Fruit fly (Drosophila melanogaster): ENCODE results near the gene CG34393.
A peak's percentile ranks its signal among the peaks of the same experiment; 100 is the strongest.

DNA sequence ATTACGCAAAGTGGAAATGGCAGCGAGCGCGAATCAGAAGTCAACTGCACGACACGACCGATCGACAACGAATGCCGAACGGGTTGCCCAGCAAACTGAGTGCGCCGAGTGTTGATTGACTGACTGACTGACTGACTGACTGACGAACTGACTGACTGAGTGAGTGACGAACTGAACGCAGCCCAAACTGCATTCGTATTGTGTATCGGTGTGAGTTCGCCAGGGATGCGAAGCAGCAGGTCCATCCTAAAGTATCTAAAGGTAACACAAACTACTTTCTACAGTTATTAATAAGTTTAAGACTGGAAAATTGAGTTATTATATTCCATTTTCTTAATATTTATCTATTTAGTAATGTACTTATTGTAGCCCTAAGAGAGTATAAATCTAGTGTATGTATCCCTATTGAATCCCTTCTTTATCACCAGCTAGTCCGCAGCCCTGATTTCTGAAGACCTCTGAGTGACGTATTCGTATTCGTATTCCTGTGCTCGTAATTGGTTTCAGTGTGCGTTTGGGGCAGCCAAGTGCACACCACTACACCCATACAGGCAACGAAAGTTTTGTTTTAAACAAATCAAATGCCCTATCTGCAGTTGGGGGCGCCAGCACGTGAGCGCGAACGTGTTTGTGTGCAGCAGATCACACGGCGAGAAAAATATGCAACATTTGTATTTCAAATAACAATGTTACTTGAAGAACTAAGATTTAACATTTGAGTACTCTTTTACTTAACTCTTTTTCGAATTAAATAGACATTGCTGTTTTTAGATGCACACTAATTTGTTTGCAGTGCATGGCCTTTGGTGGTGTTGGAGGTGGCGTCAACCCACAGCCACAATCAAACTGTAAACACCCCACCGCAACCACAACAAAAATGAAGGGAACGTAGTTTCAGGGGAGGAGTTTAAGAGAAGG lies 47.3 kb downstream of the CG34393 start:
- TF ChIP-seq foxo (GFP tag; optimal IDR thresholded peaks at IDR 0.05): peak in 1 of 2 experiments; percentile 47
- peak; percentile 76 for TF ChIP-seq ey (GFP tag; optimal IDR thresholded peaks at IDR 0.05)
- TF ChIP-seq Myc (optimal IDR thresholded peaks at IDR 0.05): no peak
- TF ChIP-seq psq (GFP tag; optimal IDR thresholded peaks at IDR 0.05): peak; percentile 57
- TF ChIP-seq dsf (GFP tag; optimal IDR thresholded peaks at IDR 0.05; ENCODE audit: borderline replicate concordance): no peak
- no peak for TF ChIP-seq Hr78 (GFP tag; optimal IDR thresholded peaks at IDR 0.05)

All from whole organism, wandering third instar larva.